Worm (Caenorhabditis elegans): Measurements from ENCODE around the gene Y39B6A.1.

DNA sequence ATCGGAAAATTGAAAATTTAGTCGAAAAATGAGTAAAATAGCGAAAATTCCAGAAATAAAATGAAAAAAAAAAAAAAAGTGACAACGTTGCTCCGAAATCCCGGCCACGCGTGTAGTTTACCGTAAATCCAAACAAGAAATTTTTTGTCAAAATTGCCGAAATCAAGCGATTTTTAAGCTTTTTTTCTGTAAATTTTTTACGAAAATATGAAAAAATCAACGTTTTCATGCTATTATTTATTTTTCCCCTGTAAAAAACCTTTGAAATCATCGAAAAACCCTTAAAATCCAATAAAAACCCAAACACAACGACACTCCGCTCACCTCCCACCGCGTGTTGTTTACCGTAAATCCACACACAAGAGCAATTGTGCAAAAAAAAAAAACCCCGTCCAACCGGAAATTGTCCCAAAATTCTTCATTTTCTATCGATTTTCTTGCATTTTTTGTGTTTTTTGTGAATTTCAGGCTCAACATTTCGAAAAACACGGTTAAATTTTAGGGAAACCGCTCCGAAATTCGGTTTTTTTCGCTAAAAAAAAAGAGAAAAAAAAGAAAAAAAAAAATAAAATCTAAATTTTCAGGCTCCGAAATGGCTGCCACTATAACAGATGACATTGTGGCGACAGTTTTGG lies 13.3 kb downstream of the Y39B6A.1 start, which contains the start of the genes Y39B6A.3 and pph-5:
- TF ChIP-seq tab-1 (GFP tag; IDR thresholded peaks at IDR 0.05) = no peak
- no peak for TF ChIP-seq klf-2 (GFP tag; conservative IDR thresholded peaks at IDR 0.05)
- no peak for TF ChIP-seq flt-1 (GFP tag; IDR thresholded peaks at IDR 0.05)
- no peak for TF ChIP-seq cog-1 (tag; optimal IDR thresholded peaks at IDR 0.05)
- no peak for TF ChIP-seq med-1 (GFP tag; optimal IDR thresholded peaks at IDR 0.05; ENCODE audit: insufficient read depth)
- TF ChIP-seq ztf-23 (GFP tag; IDR thresholded peaks at IDR 0.05) = no peak
- TF ChIP-seq T22C8.4 (GFP tag; IDR thresholded peaks at IDR 0.05) = no peak
